Worm (Caenorhabditis elegans) whole organism, dauer: ENCODE data around the gene C18B12.4.

Source experiments
- unc-62 ChIP-seq: sonication (generic microtip); optimal IDR thresholded peaks from 2 replicates; lab custom pipeline; 2017; ENCODE audit warnings: missing biosample characterization, missing genetic modification reagents, missing genetic modification characterization

Gene C18B12.4

DNA sequence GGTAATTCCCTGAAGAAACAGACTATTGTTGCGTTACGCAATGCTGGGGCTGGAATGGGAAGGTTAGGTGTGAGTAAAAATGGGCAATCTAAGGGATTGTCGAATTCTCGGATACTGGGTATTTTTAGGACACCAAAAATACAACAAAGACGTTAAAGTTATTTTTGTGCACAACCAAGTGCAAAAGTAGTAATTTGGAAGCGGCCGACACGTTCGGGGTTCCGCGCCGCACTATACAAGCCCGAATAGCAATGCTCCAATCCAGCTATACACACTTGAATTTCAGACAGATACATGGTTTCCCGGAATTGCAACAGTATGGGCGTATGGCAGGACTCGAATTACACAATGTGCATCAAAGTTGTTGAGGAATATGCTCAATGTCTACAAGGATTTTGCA is 12.4 kb downstream of the C18B12.4 start:
- TF ChIP-seq unc-62, result no peak

DNA sequence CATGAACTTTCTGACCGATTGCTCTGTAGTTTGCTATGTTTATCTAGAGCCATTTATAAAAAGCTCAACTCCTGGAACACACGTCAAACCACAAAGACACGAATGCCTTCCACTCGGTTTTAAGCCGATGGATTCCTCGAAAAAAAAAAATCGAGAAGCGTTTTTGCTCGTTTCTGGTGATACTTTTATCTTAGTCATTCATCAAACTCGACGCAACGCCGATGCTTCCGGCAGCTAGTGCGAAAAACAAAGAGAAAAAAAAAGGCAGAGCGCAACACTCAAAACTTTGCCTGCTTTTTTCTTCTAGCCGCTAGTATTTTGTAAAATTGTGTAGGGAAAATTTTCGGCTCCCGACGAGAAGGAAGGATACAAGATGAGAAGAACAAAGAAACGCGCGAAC is 12.8 kb downstream of the C18B12.4 start:
- no peak for TF ChIP-seq unc-62

DNA sequence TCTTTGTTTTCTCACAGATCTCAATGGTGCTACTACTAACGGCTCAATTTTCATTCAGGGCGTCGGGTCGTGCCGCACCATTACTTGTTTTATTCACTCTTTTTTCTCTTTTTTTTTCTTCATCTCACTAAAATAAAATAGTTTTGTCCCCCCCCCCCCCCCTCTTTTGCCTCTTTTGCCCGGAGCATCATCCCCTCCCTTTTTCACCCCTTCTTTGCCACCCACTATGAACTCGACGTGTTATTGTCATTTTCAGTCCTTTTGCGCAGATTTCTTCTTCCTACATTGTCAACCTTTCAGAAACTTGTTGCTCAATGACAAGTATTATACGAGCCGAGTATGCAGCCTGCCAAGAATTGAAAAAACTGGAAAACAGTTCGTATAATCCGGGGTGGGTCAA is 14.4 kb downstream of the C18B12.4 start, which contains the start of gene seb-3:
seb-3 (plus strand) TSS at position 301 of the 400 bp plus-strand sequence.
- no peak for TF ChIP-seq unc-62

DNA sequence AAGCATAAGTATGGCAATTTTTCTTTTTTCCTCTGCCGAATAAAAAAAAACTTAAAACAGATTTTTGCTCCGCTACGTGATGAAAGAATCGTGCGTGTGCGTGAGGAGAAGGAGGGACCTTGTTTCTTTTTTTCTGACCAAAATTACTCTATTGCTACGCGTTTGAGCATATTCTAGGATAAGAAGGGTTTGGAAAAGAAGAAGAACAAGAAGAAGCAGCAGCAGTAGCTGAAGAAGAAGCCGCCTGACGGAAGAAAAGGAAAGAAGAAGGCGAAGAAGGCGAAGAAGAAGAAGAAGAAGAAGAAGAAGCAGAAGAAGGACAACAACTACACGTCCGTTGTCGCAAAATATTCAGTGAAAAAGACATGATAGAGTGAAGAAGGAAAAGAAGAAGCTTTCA is 24.3 kb downstream of the C18B12.4 start:
- no peak for TF ChIP-seq unc-62

DNA sequence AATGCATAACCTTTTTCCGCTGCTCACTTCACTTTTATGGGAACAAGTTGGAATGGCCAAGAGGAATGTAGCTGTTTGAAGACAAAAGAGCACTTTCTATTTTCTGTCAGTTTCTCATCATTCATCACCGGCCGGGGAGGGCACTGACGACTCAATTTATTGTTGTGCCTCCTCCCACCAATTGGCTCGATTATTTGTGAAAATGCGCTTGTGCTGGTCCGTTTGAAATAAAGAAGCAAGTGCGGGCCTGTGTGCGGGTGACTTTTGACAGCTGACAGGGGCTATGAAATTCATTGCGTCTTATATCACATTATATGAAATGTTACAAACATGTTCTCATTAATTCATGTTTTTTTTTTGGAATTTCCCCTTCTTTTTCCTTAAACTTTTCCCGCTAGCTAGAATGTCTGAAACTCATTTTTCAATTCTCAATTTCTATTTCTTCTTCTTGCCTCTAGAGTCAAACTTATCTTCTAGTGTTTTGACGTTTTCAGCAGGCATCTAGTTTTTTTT is 26.4 kb downstream of the C18B12.4 start:
- no peak for TF ChIP-seq unc-62

DNA sequence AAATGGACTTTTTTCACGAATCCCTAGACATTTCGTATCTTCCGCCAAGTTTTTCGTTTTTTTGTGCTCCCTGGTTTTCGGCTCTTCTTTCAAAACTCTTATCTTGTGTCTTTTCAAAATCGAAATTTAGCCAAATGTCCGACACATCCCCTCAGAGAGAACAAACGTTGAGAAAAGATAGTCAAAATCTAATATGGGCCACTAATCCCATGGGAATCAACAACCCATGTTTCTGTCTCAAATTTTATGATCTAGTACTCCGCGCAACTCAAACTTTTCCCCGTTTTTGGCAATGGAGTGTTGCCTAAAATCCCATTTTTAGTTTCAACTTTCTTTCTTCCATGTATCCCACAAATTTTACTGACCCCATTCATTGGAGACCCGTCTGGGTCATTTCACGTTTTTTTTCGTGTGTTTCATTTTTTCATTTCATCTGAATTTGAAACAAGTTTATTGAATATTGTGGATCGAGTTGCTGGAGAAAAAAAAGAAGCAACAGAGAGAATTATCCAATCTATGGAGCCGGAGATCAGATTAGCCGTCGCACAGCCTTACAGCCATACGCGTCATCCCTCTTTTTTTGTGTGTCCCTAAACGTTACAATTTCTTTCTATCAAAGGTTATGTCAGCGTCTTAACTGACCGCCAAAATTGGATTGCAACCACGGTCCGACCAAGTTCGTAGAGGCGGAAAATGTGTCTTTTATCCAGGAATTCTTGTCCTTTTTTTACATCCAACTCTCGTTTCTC is 28.7 kb downstream of the C18B12.4 start:
- TF ChIP-seq unc-62, result no peak

DNA sequence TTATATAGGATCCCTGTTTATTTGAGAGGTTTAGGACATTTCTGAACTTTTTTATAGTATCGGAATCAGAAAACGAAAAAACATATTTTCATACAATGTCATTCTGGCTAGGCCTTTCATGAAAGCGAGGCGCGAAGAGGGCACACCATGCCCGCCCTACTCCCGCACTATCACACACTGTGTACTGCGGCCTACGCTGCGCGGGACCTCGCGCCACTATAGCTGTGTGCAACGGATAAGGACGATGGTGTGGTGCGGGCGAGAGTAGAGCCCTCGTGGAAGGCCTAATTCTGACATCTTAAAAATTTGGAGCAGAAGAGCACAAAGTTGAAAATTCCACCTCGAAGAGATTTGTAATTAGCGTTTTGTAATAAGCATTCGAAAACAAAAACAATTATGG is 29.5 kb downstream of the C18B12.4 start:
- TF ChIP-seq unc-62, result no peak

DNA sequence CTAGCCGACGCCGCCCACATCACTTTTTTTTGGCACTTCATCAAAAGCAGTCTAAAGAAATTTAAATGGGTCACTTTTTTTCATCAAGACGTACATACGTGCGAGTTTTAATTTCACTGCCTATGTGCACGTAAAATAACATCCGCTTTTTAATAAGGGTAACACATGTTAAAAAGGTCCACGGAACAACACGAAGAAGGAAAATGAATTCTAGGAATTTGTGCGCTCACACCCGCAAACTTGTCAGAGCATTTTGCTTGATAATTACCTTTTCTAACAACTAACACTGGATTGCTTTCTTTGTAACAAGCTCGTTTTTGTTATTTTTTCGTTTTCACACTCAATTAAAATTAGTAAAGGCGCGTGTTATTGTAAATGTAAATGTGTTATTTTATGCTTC is 31.7 kb downstream of the C18B12.4 start:
- TF ChIP-seq unc-62, result no peak

DNA sequence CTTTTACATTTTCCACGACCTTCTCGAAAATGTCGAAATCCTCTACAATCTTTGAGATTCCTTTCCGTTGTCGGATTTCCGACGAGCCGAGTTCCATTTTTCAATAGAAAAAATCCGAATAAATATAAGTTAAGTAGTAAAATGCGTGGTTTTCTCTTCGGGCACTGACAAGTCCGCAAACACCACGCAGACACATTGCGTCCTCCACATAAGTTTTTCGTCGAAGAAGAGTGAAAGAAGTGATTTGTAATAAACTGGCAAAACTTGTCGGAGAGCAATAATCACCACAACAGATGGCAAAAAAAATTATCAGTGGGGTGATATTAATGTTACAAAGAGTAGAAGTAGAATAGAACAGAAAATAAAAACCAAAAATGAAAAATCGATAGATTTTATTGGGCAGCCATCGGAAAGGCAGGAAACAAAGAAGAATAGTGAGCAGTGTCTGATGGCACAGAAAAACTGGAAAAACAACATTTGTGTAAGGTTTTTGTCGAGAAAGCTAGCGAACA is 33.5 kb downstream of the C18B12.4 start, which contains the start of gene ergi-2:
ergi-2 (minus strand) TSS at position 462 of the 512 bp plus-strand sequence.
- TF ChIP-seq unc-62, result no peak

DNA sequence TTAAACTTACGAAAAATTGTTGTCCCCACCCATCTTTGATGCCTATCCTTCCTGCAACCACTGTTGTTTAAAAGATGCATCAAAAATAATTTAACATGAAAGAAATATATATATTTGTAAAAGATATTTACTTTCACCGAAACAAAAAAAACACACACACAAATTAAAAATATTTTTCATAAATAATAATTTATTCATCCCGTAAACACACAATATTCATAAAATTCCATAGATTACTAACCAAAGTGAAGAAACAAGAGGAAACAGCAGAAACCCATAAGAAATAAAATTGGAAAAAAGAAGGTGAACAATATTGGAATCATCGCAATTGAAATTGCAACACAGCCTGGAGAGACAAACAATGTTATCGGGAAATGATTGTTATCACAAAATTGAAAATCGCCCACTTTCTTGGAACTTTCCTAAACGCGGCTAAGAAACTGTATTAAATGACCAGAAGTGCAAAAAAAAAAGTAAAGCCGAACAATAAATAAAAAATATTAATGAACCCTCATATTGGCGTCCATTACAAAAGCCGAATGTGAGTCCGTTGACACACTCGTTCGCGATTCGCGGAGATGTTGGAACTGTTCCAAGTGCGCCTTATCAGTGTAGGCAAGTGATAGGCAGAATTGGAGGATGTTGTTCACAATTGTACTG is 36.4 kb downstream of the C18B12.4 start, which contains the start of gene slc-25A18.1:
slc-25A18.1 (minus strand) TSS at position 51 of the 660 bp plus-strand sequence.
- no peak for TF ChIP-seq unc-62

DNA sequence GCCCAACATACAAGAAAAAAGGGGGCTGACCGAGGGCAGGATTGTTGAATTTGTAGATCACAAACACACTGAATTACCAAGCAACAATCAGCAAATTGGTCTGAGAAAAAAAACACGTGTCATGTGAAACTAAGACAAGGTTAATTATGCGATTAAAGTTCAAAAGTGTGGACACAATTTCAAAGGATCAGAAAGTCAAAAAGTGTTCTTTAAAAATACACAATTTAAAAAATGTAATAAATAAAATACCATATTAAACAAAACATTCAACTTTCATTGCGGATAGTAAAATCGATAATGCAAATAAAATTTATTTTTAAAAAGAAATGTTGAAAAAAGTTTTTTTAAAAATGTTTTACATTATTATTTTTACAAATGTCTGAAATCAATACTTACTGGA is 41.3 kb downstream of the C18B12.4 start, which contains the start of gene cutl-3:
cutl-3 (minus strand) TSS at position 101 of the 400 bp plus-strand sequence.
- TF ChIP-seq unc-62, result no peak

DNA sequence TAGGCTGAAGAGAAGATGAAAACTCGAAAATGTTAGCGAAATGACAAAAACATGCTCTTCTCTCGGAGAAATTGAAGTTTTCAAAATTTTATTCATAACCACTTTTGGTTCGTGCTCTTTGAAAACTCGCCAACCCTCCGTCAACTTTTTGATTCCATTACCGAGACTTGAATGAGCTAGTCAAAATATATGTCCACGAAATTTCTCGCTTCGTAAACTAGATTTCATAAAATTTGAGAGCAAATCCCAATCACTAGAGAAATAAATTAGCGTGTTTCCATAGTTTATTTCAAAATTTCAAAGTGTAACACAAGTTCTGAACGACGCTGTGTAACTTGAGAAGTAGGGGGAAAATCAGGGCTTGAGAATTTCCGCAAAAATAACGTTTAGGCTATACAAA is 46.7 kb downstream of the C18B12.4 start:
- no peak for TF ChIP-seq unc-62

DNA sequence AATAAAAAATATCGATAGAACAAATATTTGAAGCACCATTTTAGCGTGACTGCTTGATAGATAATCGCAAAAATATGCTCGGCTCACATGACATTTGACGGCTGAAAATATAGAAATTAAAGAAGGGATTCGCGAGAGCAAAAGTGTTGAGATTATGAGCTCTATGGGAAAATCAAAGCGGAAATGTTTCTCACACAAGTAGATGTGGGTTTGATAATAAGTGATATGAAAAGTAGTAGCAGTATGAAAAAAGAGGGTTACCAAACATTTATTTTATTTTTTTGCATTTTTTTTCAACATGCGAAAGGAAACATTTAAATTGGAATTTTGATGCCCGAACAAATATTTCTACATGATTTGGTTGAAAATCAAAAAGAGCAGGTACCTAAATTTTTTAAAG is 49.1 kb downstream of the C18B12.4 start, which contains the start of gene iglr-1:
iglr-1 (minus strand) TSS at position 101 of the 400 bp plus-strand sequence.
- TF ChIP-seq unc-62, result no peak

DNA sequence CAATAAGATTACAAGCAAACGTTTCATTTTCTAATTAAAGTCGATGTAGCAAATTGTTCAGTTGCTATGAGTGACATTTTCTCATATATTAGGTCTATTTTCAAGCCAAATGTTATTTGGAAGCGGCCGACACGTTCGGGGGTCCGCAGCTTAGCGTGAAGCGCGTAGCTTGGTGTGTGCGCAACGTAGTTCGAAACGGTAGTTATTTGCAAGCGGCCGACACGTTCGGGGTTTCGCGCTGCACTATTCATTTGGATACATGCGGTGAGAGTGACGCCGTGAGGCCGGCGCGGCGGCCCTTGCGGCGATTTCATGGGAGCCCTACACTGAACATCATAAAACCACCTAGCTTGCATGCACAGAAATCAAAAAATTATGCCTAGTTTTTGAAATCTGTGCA is 52.2 kb downstream of the C18B12.4 start:
- no peak for TF ChIP-seq unc-62
